Fruit fly (Drosophila melanogaster) whole organism, embryonic: ENCODE results near the gene Inx3.

Experiments used
- BEAF-32 ChIP-seq: fragments of 200-800 bp; sonication (Bioruptor generic); optimal IDR thresholded peaks from 3 replicates; lab custom pipeline; 2017; ENCODE audit warnings: missing biosample characterization, missing genetic modification characterization, mild to moderate bottlenecking, moderate library complexity, missing genetic modification reagents
- Bdp1 ChIP-seq: fragments of 200-800 bp; sonication (Bioruptor generic); optimal IDR thresholded peaks from 3 replicates; lab custom pipeline; 2016; ENCODE audit warnings: missing biosample characterization, missing genetic modification characterization
- CG10321 ChIP-seq: fragments of 200-800 bp; sonication (Bioruptor generic); IDR thresholded peaks from 2 replicates; pipeline ENCODE4 v1.3.6; 2022; ENCODE audit warnings: missing biosample characterization, missing genetic modification characterization
- CG11093 ChIP-seq: fragments of 200-800 bp; sonication (Bioruptor generic); IDR thresholded peaks from 3 replicates; pipeline ENCODE4 v1.3.6; 2022; ENCODE audit warnings: missing biosample characterization, missing genetic modification characterization
- CG12236 ChIP-seq: fragments of 200-800 bp; sonication (Bioruptor generic); optimal IDR thresholded peaks from 2 replicates; lab custom pipeline; 2016; ENCODE audit warnings: missing biosample characterization, missing genetic modification characterization
- CG13287 ChIP-seq: fragments of 200-800 bp; sonication (Bioruptor generic); IDR thresholded peaks from 2 replicates; pipeline ENCODE4 v1.3.6; 2022; ENCODE audit warnings: missing biosample characterization, missing genetic modification characterization; ENCODE audit not compliant: partially characterized antibody
- CG13296 ChIP-seq: fragments of 200-800 bp; sonication (Bioruptor generic); optimal IDR thresholded peaks from 3 replicates; lab custom pipeline; 2018; ENCODE audit warnings: missing biosample characterization, mild to moderate bottlenecking, missing genetic modification characterization
- CG14965 ChIP-seq: fragments of 200-800 bp; sonication (Bioruptor generic); optimal IDR thresholded peaks from 2 replicates; lab custom pipeline; 2016; ENCODE audit warnings: missing biosample characterization, missing genetic modification characterization, borderline replicate concordance
- CG1603 ChIP-seq: fragments of 200-800 bp; sonication (Bioruptor generic); optimal IDR thresholded peaks from 2 replicates; lab custom pipeline; 2019; ENCODE audit warnings: missing biosample characterization, mild to moderate bottlenecking, missing genetic modification characterization, moderate library complexity
- CG16813 ChIP-seq: fragments of 200-800 bp; sonication (Bioruptor generic); IDR thresholded peaks from 3 replicates; pipeline ENCODE4 v1.3.6; 2022; ENCODE audit warnings: missing biosample characterization, missing genetic modification characterization; ENCODE audit not compliant: partially characterized antibody
- CG16815 ChIP-seq: fragments of 200-800 bp; sonication (Bioruptor generic); optimal IDR thresholded peaks from 3 replicates; lab custom pipeline; 2017; ENCODE audit warnings: missing biosample characterization, mild to moderate bottlenecking, missing genetic modification characterization
- CG18262 ChIP-seq: fragments of 200-800 bp; optimal IDR thresholded peaks from 3 replicates; lab custom pipeline; 2019; ENCODE audit warnings: missing biosample characterization, mild to moderate bottlenecking, missing genetic modification characterization, moderate library complexity
- CG18599 ChIP-seq: fragments of 200-800 bp; sonication (Bioruptor generic); optimal IDR thresholded peaks from 3 replicates; lab custom pipeline; 2017; ENCODE audit warnings: missing biosample characterization, missing genetic modification characterization, mild to moderate bottlenecking, moderate library complexity, missing genetic modification reagents
- CG30403 ChIP-seq: fragments of 200-800 bp; sonication (Bioruptor generic); optimal IDR thresholded peaks from 3 replicates; lab custom pipeline; 2016; ENCODE audit warnings: missing biosample characterization, missing genetic modification characterization
- CG32772 ChIP-seq: fragments of 200-800 bp; sonication (Bioruptor generic); IDR thresholded peaks from 2 replicates; pipeline ENCODE4 v1.3.6; 2022; ENCODE audit warnings: missing biosample characterization, missing genetic modification characterization
- CG3995 ChIP-seq: fragments of 200-800 bp; sonication (Bioruptor generic); optimal IDR thresholded peaks from 3 replicates; lab custom pipeline; 2016; ENCODE audit warnings: missing biosample characterization, missing genetic modification characterization
- CG4707 ChIP-seq: fragments of 200-800 bp; sonication (Bioruptor generic); optimal IDR thresholded peaks from 2 replicates; lab custom pipeline; 2018; ENCODE audit warnings: missing biosample characterization, mild to moderate bottlenecking, missing genetic modification characterization, moderate library complexity
- CG5953 ChIP-seq: fragments of 200-800 bp; sonication (Bioruptor generic); IDR thresholded peaks from 2 replicates; pipeline ENCODE4 v1.3.6; 2022; ENCODE audit warnings: missing biosample characterization, missing genetic modification characterization
- CG9215 ChIP-seq: fragments of 200-800 bp; sonication (Bioruptor generic); IDR thresholded peaks from 2 replicates; pipeline ENCODE4 v1.3.6; 2022; ENCODE audit warnings: missing biosample characterization, missing genetic modification characterization
- CG9817 ChIP-seq: fragments of 200-800 bp; sonication (Bioruptor generic); optimal IDR thresholded peaks from 2 replicates; lab custom pipeline; 2018; ENCODE audit warnings: missing biosample characterization, mild to moderate bottlenecking, missing genetic modification characterization, moderate library complexity
- Dfd ChIP-seq, 2 experiments: fragments of >200 bp; optimal IDR thresholded peaks; 2 replicates each; lab custom pipeline; 2017; ENCODE audit warnings: missing biosample characterization in 2 of 2, missing genetic modification characterization in 2 of 2
- Dref ChIP-seq: fragments of 200-800 bp; sonication (Bioruptor generic); IDR thresholded peaks from 2 replicates; pipeline ENCODE4 v1.3.6; 2022; ENCODE audit warnings: missing biosample characterization, missing genetic modification characterization
- HmgZ ChIP-seq: fragments of 200-800 bp; sonication (Bioruptor generic); optimal IDR thresholded peaks from 2 replicates; lab custom pipeline; 2018; ENCODE audit warnings: missing biosample characterization, mild to moderate bottlenecking, missing genetic modification characterization
- Hmx ChIP-seq: fragments of 200-800 bp; sonication (Bioruptor generic); optimal IDR thresholded peaks from 2 replicates; lab custom pipeline; 2016; ENCODE audit warnings: missing biosample characterization, missing genetic modification characterization
- Med ChIP-seq: fragments of 200-800 bp; sonication (Bioruptor generic); peaks from one replicate; lab custom pipeline; 2016; ENCODE audit warnings: missing biosample characterization, missing genetic modification characterization, mild to moderate bottlenecking, inconsistent platforms, moderate library complexity
- Nf-YC ChIP-seq: fragments of 200-800 bp; optimal IDR thresholded peaks from 3 replicates; lab custom pipeline; 2019; ENCODE audit warnings: missing biosample characterization, mild to moderate bottlenecking, missing genetic modification characterization, moderate library complexity
- Opbp ChIP-seq: fragments of 200-800 bp; sonication (Bioruptor generic); IDR thresholded peaks from 3 replicates; pipeline ENCODE4 v1.3.6; 2022; ENCODE audit warnings: missing biosample characterization, missing genetic modification characterization; ENCODE audit not compliant: partially characterized antibody
- Optix ChIP-seq: fragments of 200-800 bp; sonication (Bioruptor generic); IDR thresholded peaks from 3 replicates; pipeline ENCODE4 v1.3.6; 2022; ENCODE audit warnings: missing biosample characterization, missing genetic modification characterization
- Sry-β ChIP-seq: fragments of 200-800 bp; sonication (Bioruptor generic); optimal IDR thresholded peaks from 2 replicates; lab custom pipeline; 2018; ENCODE audit warnings: missing biosample characterization, mild to moderate bottlenecking, missing genetic modification characterization, moderate library complexity
- Ssrp ChIP-seq: fragments of 200-800 bp; sonication (Bioruptor generic); optimal IDR thresholded peaks from 2 replicates; lab custom pipeline; 2018; ENCODE audit warnings: missing biosample characterization, mild to moderate bottlenecking, missing genetic modification characterization, moderate library complexity
- Usf ChIP-seq: fragments of 200-800 bp; sonication (Bioruptor generic); optimal IDR thresholded peaks from 2 replicates; lab custom pipeline; 2017; ENCODE audit warnings: missing genotype, missing biosample characterization, missing genetic modification characterization
- Xrp1 ChIP-seq: fragments of 200-800 bp; sonication (Bioruptor generic); IDR thresholded peaks from 2 replicates; pipeline ENCODE4 v1.3.6; 2022; ENCODE audit warnings: missing biosample characterization, missing genetic modification characterization
- ase ChIP-seq: fragments of 200-800 bp; sonication (Bioruptor generic); IDR thresholded peaks from 3 replicates; pipeline ENCODE4 v1.3.6; 2022; ENCODE audit warnings: missing biosample characterization, missing genetic modification characterization
- bowl ChIP-seq: fragments of 200-800 bp; sonication (Bioruptor generic); IDR thresholded peaks from 2 replicates; pipeline ENCODE4 v1.3.6; 2022; ENCODE audit warnings: missing biosample characterization, missing genetic modification characterization
- btn ChIP-seq: fragments of 200-800 bp; sonication (Bioruptor generic); optimal IDR thresholded peaks from 2 replicates; lab custom pipeline; 2016; ENCODE audit warnings: missing biosample characterization, missing genetic modification characterization
- dimm ChIP-seq: fragments of 200-800 bp; sonication (Bioruptor generic); IDR thresholded peaks from 2 replicates; pipeline ENCODE4 v1.3.6; 2022; ENCODE audit warnings: missing biosample characterization, missing genetic modification characterization
- disco-r ChIP-seq: fragments of 200-800 bp; sonication (Bioruptor generic); optimal IDR thresholded peaks from 2 replicates; lab custom pipeline; 2016; ENCODE audit warnings: missing biosample characterization, missing genetic modification characterization
- gce ChIP-seq: fragments of 200-800 bp; sonication (Bioruptor generic); IDR thresholded peaks from 3 replicates; pipeline ENCODE4 v1.3.6; 2022; ENCODE audit warnings: missing biosample characterization, missing genetic modification characterization
- gcm2 ChIP-seq: fragments of 200-800 bp; sonication (Bioruptor generic); optimal IDR thresholded peaks from 2 replicates; lab custom pipeline; 2016; ENCODE audit warnings: missing biosample characterization, missing genetic modification characterization
- gt ChIP-seq: fragments of 200-800 bp; sonication (Bioruptor generic); IDR thresholded peaks from 2 replicates; pipeline ENCODE4 v1.3.6; 2022; ENCODE audit warnings: missing biosample characterization, missing genetic modification characterization
- hbn ChIP-seq: fragments of 200-800 bp; sonication (Bioruptor generic); IDR thresholded peaks from 2 replicates; pipeline ENCODE4 v1.3.6; 2022; ENCODE audit warnings: missing biosample characterization, missing genetic modification characterization; ENCODE audit not compliant: partially characterized antibody
- lov ChIP-seq, 2 experiments: fragments of 200-800 bp in 1 of 2; fragments of >200 bp in 1 of 2; sonication (Bioruptor generic) in 1 of 2; IDR thresholded peaks in 1 of 2; optimal IDR thresholded peaks in 1 of 2; 2 replicates in 1 of 2; 3 replicates in 1 of 2; pipeline versions ENCODE4 v1.3.6 to Lab custom; 2017 to 2022; ENCODE audit warnings: missing biosample characterization in 1 of 2, missing genetic modification characterization in 1 of 2
- mam ChIP-seq: fragments of 200-800 bp; sonication (Bioruptor generic); optimal IDR thresholded peaks from 3 replicates; lab custom pipeline; 2016; ENCODE audit warnings: missing biosample characterization, missing genetic modification characterization
- peb ChIP-seq: fragments of 200-800 bp; sonication (Bioruptor generic); IDR thresholded peaks from 2 replicates; pipeline ENCODE4 v1.3.6; 2022; ENCODE audit warnings: missing biosample characterization, missing genetic modification characterization
- pnt ChIP-seq: fragments of 200-800 bp; sonication (Bioruptor generic); optimal IDR thresholded peaks from 3 replicates; lab custom pipeline; 2016; ENCODE audit warnings: missing biosample characterization, missing genetic modification characterization
- schlank ChIP-seq: fragments of 200-800 bp; sonication (Bioruptor generic); optimal IDR thresholded peaks from 2 replicates; lab custom pipeline; 2018; ENCODE audit warnings: missing biosample characterization, mild to moderate bottlenecking, missing genetic modification characterization
- sima ChIP-seq: fragments of 200-800 bp; sonication (Bioruptor generic); optimal IDR thresholded peaks from 2 replicates; lab custom pipeline; 2016; ENCODE audit warnings: missing biosample characterization, missing genetic modification characterization
- sug ChIP-seq: fragments of 200-800 bp; optimal IDR thresholded peaks from 2 replicates; lab custom pipeline; 2019; ENCODE audit warnings: missing biosample characterization, mild to moderate bottlenecking, missing genetic modification characterization, moderate library complexity
- twi ChIP-seq: fragments of 200-800 bp; optimal IDR thresholded peaks from 2 replicates; lab custom pipeline; 2019; ENCODE audit warnings: missing biosample characterization, mild to moderate bottlenecking, missing genetic modification characterization, moderate library complexity
- tx ChIP-seq: fragments of 200-800 bp; sonication (Bioruptor generic); optimal IDR thresholded peaks from 2 replicates; lab custom pipeline; 2016; ENCODE audit warnings: missing biosample characterization, missing genetic modification characterization

The Inx3 gene

DNA sequence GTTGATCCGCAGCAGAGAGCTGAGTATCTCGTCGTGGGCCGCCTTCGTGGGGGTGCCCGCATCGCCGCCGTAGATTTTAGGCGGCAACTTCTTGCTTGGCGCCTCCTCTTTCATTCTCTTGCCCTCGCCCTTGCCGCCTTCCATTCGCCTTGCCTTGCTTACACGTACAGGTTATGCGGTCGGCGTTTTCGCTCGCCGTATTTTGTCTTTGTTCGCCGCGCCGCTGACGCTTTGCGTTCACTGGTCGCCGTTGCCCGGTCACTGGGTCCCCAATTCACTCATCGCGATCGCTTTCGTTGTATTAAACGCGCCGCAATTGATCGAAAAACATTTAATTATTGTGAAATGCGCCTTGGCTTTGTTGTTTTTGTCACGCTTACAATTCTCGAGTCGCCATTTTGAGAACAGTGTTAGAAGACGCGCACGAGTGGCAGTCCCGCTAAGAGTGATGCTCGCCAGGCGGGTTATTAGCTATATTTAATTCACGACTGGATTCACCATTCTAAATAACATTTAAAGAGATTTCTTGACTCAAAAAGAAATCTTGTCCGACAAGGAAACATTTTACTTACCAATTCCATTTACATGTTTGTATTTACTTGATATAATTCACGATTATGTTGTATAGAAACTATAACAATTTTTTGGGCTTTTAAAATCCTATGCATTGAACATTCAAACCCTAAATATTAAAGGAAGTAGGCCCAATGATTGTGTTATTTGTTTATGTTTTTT lies 48.2 kb downstream of the Inx3 start, which contains the start of gene wdn (continued):
- TF ChIP-seq CG3995 (no peak), Dref (peak; percentile 46), bowl (GFP tag; lab: Robert Waterston, UW) (no peak), Opbp (GFP tag; lab: Robert Waterston, UW) (0 out of 3 replicates have a peak, but pooled peaks have one; percentile 8), CG5953 (GFP tag; lab: Robert Waterston, UW) (no peak), ase (no peak), Nf-YC (no peak), CG30403 (GFP tag; lab: Kevin White, UChicago) (no peak), CG9817 (tag; lab: Kevin White, UChicago) (peak; percentile 16), Optix (GFP tag; lab: Robert Waterston, UW) (no peak), CG12236 (GFP tag; lab: Kevin White, UChicago) (no peak), Bdp1 (no peak), Ssrp (tag; lab: Kevin White, UChicago) (no peak), peb (no peak), pnt (GFP tag; lab: Kevin White, UChicago) (no peak), sima (GFP tag; lab: Kevin White, UChicago) (no peak), CG16813 (GFP tag; lab: Robert Waterston, UW) (0 out of 3 replicates have a peak, but pooled peaks have one; percentile 28), Hmx (no peak), Usf (no peak), CG16815 (GFP tag; lab: Kevin White, UChicago) (no peak), schlank (tag; lab: Kevin White, UChicago) (no peak), Xrp1 (GFP tag; lab: Robert Waterston, UW) (no peak), CG18262 (tag; lab: Kevin White, UChicago) (peak; percentile 15), tx (GFP tag; lab: Kevin White, UChicago) (no peak), CG9215 (GFP tag; lab: Robert Waterston, UW) (no peak), CG10321 (GFP tag; lab: Robert Waterston, UW) (no peak), gcm2 (GFP tag; lab: Kevin White, UChicago) (no peak), sug (tag; lab: Kevin White, UChicago) (peak; percentile 34), lov (optimal IDR thresholded peaks at IDR 0.05; lab: Kevin White, UChicago) (no peak), lov (GFP tag; IDR thresholded peaks at IDR 0.05; lab: Robert Waterston, UW) (no peak), CG18599 (GFP tag; lab: Kevin White, UChicago) (no peak), gce (GFP tag; lab: Robert Waterston, UW) (no peak), CG1603 (tag; lab: Kevin White, UChicago) (peak; percentile 41), CG13287 (GFP tag; lab: Robert Waterston, UW) (peak; percentile 54; the same call in 1 of the 2 replicates), BEAF-32 (GFP tag; lab: Kevin White, UChicago) (peak; percentile 17), btn (GFP tag; lab: Kevin White, UChicago) (no peak), HmgZ (peak; percentile 1), gt (GFP tag; lab: Robert Waterston, UW) (no peak), hbn (no peak), mam (peak; percentile 5), CG4707 (GFP tag; lab: Kevin White, UChicago) (no peak), Dfd (GFP tag; optimal IDR thresholded peaks at IDR 0.05; lab: Kevin White, UChicago) (no peak), CG13296 (GFP tag; lab: Kevin White, UChicago) (no peak), Med (GFP tag; lab: Kevin White, UChicago) (peak; percentile 72), CG14965 (GFP tag; lab: Kevin White, UChicago) (no peak), dimm (GFP tag; lab: Robert Waterston, UW) (no peak), CG32772 (GFP tag; lab: Robert Waterston, UW) (no peak), twi (tag; lab: Kevin White, UChicago) (no peak), Sry-β (peak; percentile 93), disco-r (GFP tag; lab: Kevin White, UChicago) (no peak), CG11093 (no peak)
